Worm (Caenorhabditis elegans) whole organism, L4/young adult: ENCODE data around the gene T26C5.4.

Source experiments
- W03F9.2 ChIP-seq: fragments of 150-350 bp; optimal IDR thresholded peaks from 2 replicates; lab custom pipeline; 2014; ENCODE audit warnings: missing biosample characterization, missing genetic modification characterization
- dao-5 ChIP-seq: sonication (generic microtip); optimal IDR thresholded peaks from 2 replicates; lab custom pipeline; 2016; ENCODE audit warnings: missing genotype, missing genetic modification characterization, moderate library complexity, missing compliant biosample characterization
- him-1 ChIP-seq: sonication (generic microtip); optimal IDR thresholded peaks from 2 replicates; lab custom pipeline; 2016; ENCODE audit warnings: missing genotype, missing genetic modification reagents, missing genetic modification characterization, missing compliant biosample characterization

The T26C5.4 gene

ce11 chrII:9279016-9279415, 28.7 kb upstream of the T26C5.4 start:
- TF ChIP-seq him-1 (tag; lab: Kevin White, UChicago) = no peak
- no peak for TF ChIP-seq W03F9.2 (tag; lab: Kevin White, UChicago)
- TF ChIP-seq dao-5 = no peak

ce11 chrII:9277153-9277552, 26.8 kb upstream of the T26C5.4 start:
- TF ChIP-seq dao-5 = no peak
- no peak for TF ChIP-seq him-1 (tag; lab: Kevin White, UChicago)
- TF ChIP-seq W03F9.2 (tag; lab: Kevin White, UChicago) = no peak

ce11 chrII:9275173-9275572, 24.9 kb upstream of the T26C5.4 start:
- TF ChIP-seq dao-5 (no peak), W03F9.2 (tag; lab: Kevin White, UChicago) (no peak)

ce11 chrII:9274734-9275133, 24.4 kb upstream of the T26C5.4 start:
- no peak for TF ChIP-seq him-1 (tag; lab: Kevin White, UChicago)

ce11 chrII:9273984-9274383, 23.7 kb upstream of the T26C5.4 start:
- TF ChIP-seq him-1 (tag; lab: Kevin White, UChicago) = peak; percentile 53
- TF ChIP-seq W03F9.2 (tag; lab: Kevin White, UChicago) = peak; percentile 85
- TF ChIP-seq dao-5 = no peak

ce11 chrII:9272942-9273341, 22.6 kb upstream of the T26C5.4 start, which contains the start of gene C01G6.4:
TSS of gene C01G6.4 (minus strand) at chrII:9273042.
- TF ChIP-seq dao-5 (no peak), W03F9.2 (tag; lab: Kevin White, UChicago) (no peak), him-1 (tag; lab: Kevin White, UChicago) (no peak)

- TF ChIP-seq him-1 (tag; lab: Kevin White, UChicago) = no peak
- no peak for TF ChIP-seq W03F9.2 (tag; lab: Kevin White, UChicago)
- no peak for TF ChIP-seq dao-5
Observed at ce11 chrII:9271285-9271684, 21.0 kb upstream of the T26C5.4 start.

- TF ChIP-seq W03F9.2 (tag; lab: Kevin White, UChicago) = no peak
- no peak for TF ChIP-seq him-1 (tag; lab: Kevin White, UChicago)
- TF ChIP-seq dao-5 = no peak
Observed at ce11 chrII:9269588-9269987, 19.3 kb upstream of the T26C5.4 start, which contains the start of gene C01G6.3. TSS of gene C01G6.3 (plus strand) at chrII:9269888.

ce11 chrII:9268983-9269382, 18.7 kb upstream of the T26C5.4 start:
- TF ChIP-seq dao-5 (no peak), W03F9.2 (tag; lab: Kevin White, UChicago) (no peak), him-1 (tag; lab: Kevin White, UChicago) (no peak)

- no peak for TF ChIP-seq W03F9.2 (tag; lab: Kevin White, UChicago)
- TF ChIP-seq dao-5 = no peak
- no peak for TF ChIP-seq him-1 (tag; lab: Kevin White, UChicago)
Observed at ce11 chrII:9266755-9267154, 16.4 kb upstream of the T26C5.4 start, which contains the start of gene C01G6.2. TSS of gene C01G6.2 (plus strand) at chrII:9267055.

- TF ChIP-seq W03F9.2 (tag; lab: Kevin White, UChicago) (no peak), dao-5 (no peak), him-1 (tag; lab: Kevin White, UChicago) (no peak)
Observed at ce11 chrII:9266252-9266651, 15.9 kb upstream of the T26C5.4 start.

ce11 chrII:9265705-9266104, 15.4 kb upstream of the T26C5.4 start:
- TF ChIP-seq W03F9.2 (tag; lab: Kevin White, UChicago) (no peak), him-1 (tag; lab: Kevin White, UChicago) (no peak), dao-5 (no peak)

- TF ChIP-seq dao-5 = no peak
- no peak for TF ChIP-seq him-1 (tag; lab: Kevin White, UChicago)
- no peak for TF ChIP-seq W03F9.2 (tag; lab: Kevin White, UChicago)
Observed at ce11 chrII:9264689-9265278, 14.5 kb upstream of the T26C5.4 start.

ce11 chrII:9263784-9264183, 13.5 kb upstream of the T26C5.4 start:
- TF ChIP-seq him-1 (tag; lab: Kevin White, UChicago) (no peak), dao-5 (no peak), W03F9.2 (tag; lab: Kevin White, UChicago) (no peak)

ce11 chrII:9262845-9263402, 12.6 kb upstream of the T26C5.4 start:
- TF ChIP-seq W03F9.2 (tag; lab: Kevin White, UChicago) (no peak), him-1 (tag; lab: Kevin White, UChicago) (no peak), dao-5 (no peak)
